Worm (Caenorhabditis elegans) whole organism, L4 larva: ENCODE measurements around the gene str-61.
A peak's percentile ranks its signal among the peaks of the same experiment; 100 is the strongest.

ENCODE experiments used
- F49E8.2 ChIP-seq: sonication (generic microtip); optimal IDR thresholded peaks from 2 replicates; lab custom pipeline; 2016; ENCODE audit warnings: missing compliant biosample characterization, mild to moderate bottlenecking, missing genetic modification characterization, borderline replicate concordance
- T26A8.4 ChIP-seq: fragments of 200-800 bp; sonication (Bioruptor generic); IDR thresholded peaks from 2 replicates; pipeline ENCODE4 v1.3.6; 2022; ENCODE audit warnings: missing genetic modification characterization, missing compliant biosample characterization
- Y105C5A.15 ChIP-seq: fragments of 200-800 bp; sonication (Bioruptor generic); IDR thresholded peaks from 2 replicates; pipeline ENCODE4 v1.3.6; 2022; ENCODE audit warnings: missing genetic modification characterization, missing compliant biosample characterization
- Y48G9A.11 ChIP-seq: fragments of 200-800 bp; sonication (Bioruptor generic); IDR thresholded peaks from 2 replicates; pipeline ENCODE4 v1.3.6; 2022; ENCODE audit warnings: missing genetic modification reagents, missing genetic modification characterization, missing compliant biosample characterization
- Y75B8A.6 ChIP-seq: fragments of 200-800 bp; sonication (Bioruptor generic); IDR thresholded peaks from 2 replicates; pipeline ENCODE4 v1.3.6; 2022; ENCODE audit warnings: missing genetic modification reagents, missing genetic modification characterization, missing compliant biosample characterization
- aha-1 ChIP-seq: fragments of 150-350 bp; peaks from one replicate; lab custom pipeline; 2014; ENCODE audit warnings: missing biosample characterization, missing genetic modification characterization
- ceh-20 ChIP-seq: fragments of 200-800 bp; sonication (Bioruptor generic); IDR thresholded peaks from 2 replicates; pipeline ENCODE4 v1.3.6; 2022; ENCODE audit warnings: missing genetic modification reagents, missing genetic modification characterization, missing compliant biosample characterization
- ceh-44 ChIP-seq: fragments of 200-800 bp; sonication (Bioruptor generic); IDR thresholded peaks from 2 replicates; pipeline ENCODE4 v1.3.6; 2022; ENCODE audit warnings: missing genetic modification reagents, missing genetic modification characterization, missing compliant biosample characterization
- cey-2 ChIP-seq: sonication (generic microtip); optimal IDR thresholded peaks from 3 replicates; lab custom pipeline; 2017; ENCODE audit warnings: missing genetic modification characterization, mild to moderate bottlenecking, missing compliant biosample characterization, antibody characterized with exemption, borderline replicate concordance; ENCODE audit not compliant: insufficient read depth
- daf-16 ChIP-seq, 3 experiments: sonication (generic microtip); optimal IDR thresholded peaks; 2 replicates each; lab custom pipeline; 2016 to 2017; ENCODE audit warnings: missing genetic modification characterization in 3 of 3, missing genetic modification reagents in 3 of 3, mild to moderate bottlenecking in 2 of 3, missing compliant biosample characterization in 2 of 3, missing biosample characterization in 1 of 3, moderate library complexity in 1 of 3
- daf-19 ChIP-seq: fragments of 200-800 bp; sonication (Bioruptor generic); conservative IDR thresholded peaks from 2 replicates; pipeline ENCODE4 v1.3.6; 2022; ENCODE audit warnings: missing genetic modification characterization, missing compliant biosample characterization
- dmd-6 ChIP-seq: fragments of 200-800 bp; sonication (Bioruptor generic); IDR thresholded peaks from 2 replicates; pipeline ENCODE4 v1.3.6; 2022; ENCODE audit warnings: missing genetic modification reagents, missing genetic modification characterization, missing compliant biosample characterization
- dmd-8 ChIP-seq: fragments of 200-800 bp; sonication (Bioruptor generic); IDR thresholded peaks from 2 replicates; pipeline ENCODE4 v1.3.6; 2022; ENCODE audit warnings: missing genetic modification characterization, missing compliant biosample characterization
- duxl-1 ChIP-seq: sonication (generic microtip); optimal IDR thresholded peaks from 2 replicates; lab custom pipeline; 2016; ENCODE audit warnings: mild to moderate bottlenecking, missing genetic modification characterization, moderate library complexity, missing compliant biosample characterization; ENCODE audit not compliant: poor library complexity
- gei-8 ChIP-seq: fragments of 200-800 bp; sonication (Bioruptor generic); optimal IDR thresholded peaks from 2 replicates; lab custom pipeline; 2018; ENCODE audit warnings: mild to moderate bottlenecking, missing genetic modification characterization, missing compliant biosample characterization
- hlh-11 ChIP-seq: fragments of 200-800 bp; sonication (Bioruptor generic); optimal IDR thresholded peaks from 2 replicates; lab custom pipeline; 2018; ENCODE audit warnings: mild to moderate bottlenecking, missing genetic modification characterization, missing compliant biosample characterization
- hlh-30 ChIP-seq: sonication (generic microtip); optimal IDR thresholded peaks from 2 replicates; lab custom pipeline; 2017; ENCODE audit warnings: antibody characterized with exemption, mild to moderate bottlenecking, missing genetic modification characterization, missing compliant biosample characterization; ENCODE audit not compliant: insufficient read depth
- jun-1 ChIP-seq: fragments of 150-350 bp; optimal IDR thresholded peaks from 2 replicates; lab custom pipeline; 2014; ENCODE audit warnings: missing biosample characterization, missing genetic modification reagents, missing genetic modification characterization
- lin-13 ChIP-seq: fragments of 150-350 bp; optimal IDR thresholded peaks from 2 replicates; lab custom pipeline; 2014; ENCODE audit warnings: missing biosample characterization, missing genetic modification reagents, missing genetic modification characterization
- lin-15B ChIP-seq: fragments of 150-350 bp; sonication (generic microtip); optimal IDR thresholded peaks from 3 replicates; lab custom pipeline; 2014; ENCODE audit warnings: missing biosample characterization, missing genetic modification characterization
- lin-29 ChIP-seq: fragments of 200-800 bp; sonication (Bioruptor generic); IDR thresholded peaks from 2 replicates; pipeline ENCODE4 v1.3.6; 2022; ENCODE audit warnings: missing genetic modification reagents, missing genetic modification characterization, missing compliant biosample characterization
- mxl-3 ChIP-seq: fragments of 200-800 bp; sonication (Bioruptor generic); optimal IDR thresholded peaks from 2 replicates; lab custom pipeline; 2018; ENCODE audit warnings: mild to moderate bottlenecking, missing genetic modification characterization, missing compliant biosample characterization
- nhr-237 ChIP-seq: sonication (generic microtip); optimal IDR thresholded peaks from 2 replicates; lab custom pipeline; 2017; ENCODE audit warnings: missing biosample characterization, missing genetic modification characterization
- nhr-28 ChIP-seq: fragments of 150-350 bp; optimal IDR thresholded peaks from 2 replicates; lab custom pipeline; 2014; ENCODE audit warnings: missing biosample characterization, missing genetic modification characterization
- nhr-41 ChIP-seq: fragments of 200-800 bp; sonication (Bioruptor generic); IDR thresholded peaks from 2 replicates; pipeline ENCODE4 v1.3.6; 2022; ENCODE audit warnings: missing genetic modification reagents, missing genetic modification characterization, missing compliant biosample characterization
- nhr-77 ChIP-seq: fragments of 150-350 bp; optimal IDR thresholded peaks from 2 replicates; lab custom pipeline; 2014; ENCODE audit warnings: missing biosample characterization, missing genetic modification characterization
- rbr-2 ChIP-seq: sonication (generic microtip); optimal IDR thresholded peaks from 2 replicates; lab custom pipeline; 2016; ENCODE audit warnings: missing genotype, missing genetic modification characterization, missing compliant biosample characterization
- saeg-2 ChIP-seq: fragments of 200-800 bp; sonication (Bioruptor generic); IDR thresholded peaks from 2 replicates; pipeline ENCODE4 v1.3.6; 2022; ENCODE audit warnings: missing genetic modification reagents, missing genetic modification characterization, missing compliant biosample characterization
- sdz-12 ChIP-seq: fragments of 200-800 bp; sonication (Bioruptor generic); optimal IDR thresholded peaks from 2 replicates; lab custom pipeline; 2018; ENCODE audit warnings: mild to moderate bottlenecking, missing genetic modification characterization, missing compliant biosample characterization
- set-16 ChIP-seq: fragments of 200-800 bp; sonication (Bioruptor generic); IDR thresholded peaks from 2 replicates; pipeline ENCODE4 v1.3.6; 2022; ENCODE audit warnings: missing genetic modification reagents, missing genetic modification characterization, missing compliant biosample characterization
- spr-3 ChIP-seq: fragments of 200-800 bp; sonication (Bioruptor generic); optimal IDR thresholded peaks from 2 replicates; lab custom pipeline; 2018; ENCODE audit warnings: mild to moderate bottlenecking, missing genetic modification characterization, missing compliant biosample characterization
- tra-1 ChIP-seq: fragments of 200-800 bp; sonication (Bioruptor generic); IDR thresholded peaks from 2 replicates; pipeline ENCODE4 v1.3.6; 2022; ENCODE audit warnings: missing genetic modification reagents, missing genetic modification characterization, missing compliant biosample characterization
- unc-39 ChIP-seq: sonication (generic microtip); optimal IDR thresholded peaks from 2 replicates; lab custom pipeline; 2017; ENCODE audit warnings: missing biosample characterization, missing genetic modification characterization
- unc-62 ChIP-seq, 3 experiments: fragments of 150-350 bp in 1 of 3; sonication (generic microtip); optimal IDR thresholded peaks in 2 of 3; peaks in 1 of 3; 1 replicate in 1 of 3; 2 replicates in 2 of 3; lab custom pipeline; 2014 to 2017; ENCODE audit warnings: missing biosample characterization in 3 of 3, missing genetic modification characterization in 3 of 3, missing genetic modification reagents in 3 of 3, missing genotype in 1 of 3
- zag-1 ChIP-seq: fragments of 150-350 bp; optimal IDR thresholded peaks from 2 replicates; lab custom pipeline; 2014; ENCODE audit warnings: missing biosample characterization, missing genetic modification characterization
- zip-11 ChIP-seq: fragments of 200-800 bp; sonication (Bioruptor generic); IDR thresholded peaks from 2 replicates; pipeline ENCODE4 v1.3.6; 2022; ENCODE audit warnings: missing genetic modification characterization, missing compliant biosample characterization
- ztf-11 ChIP-seq: fragments of 150-350 bp; optimal IDR thresholded peaks from 2 replicates; lab custom pipeline; 2014; ENCODE audit warnings: missing biosample characterization, missing genetic modification characterization

Gene str-61

DNA sequence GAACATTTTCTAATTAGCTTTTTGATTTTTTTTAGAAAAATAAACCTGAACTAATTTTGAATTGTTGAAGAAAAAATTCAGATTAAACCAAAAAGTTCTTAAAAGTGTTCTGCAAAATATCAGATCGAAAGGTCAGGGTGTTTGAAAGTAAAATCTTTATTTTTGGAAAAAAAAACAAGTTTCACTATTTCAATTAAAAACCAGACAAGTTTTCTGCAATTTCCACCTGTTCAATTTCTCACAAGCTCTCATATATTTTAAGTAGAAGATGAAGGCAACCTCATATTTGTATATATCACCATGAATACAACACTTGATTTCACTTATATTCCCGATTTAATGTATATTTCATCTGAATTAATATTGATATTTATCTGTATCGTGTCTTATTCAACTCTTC lies 16.1 kb upstream of the str-61 start, which contains the start of gene srz-102:
Gene srz-102, plus strand, starts transcription at position 301 of the 400 bp plus-strand sequence.
- TF ChIP-seq tra-1 (GFP tag; lab: Robert Waterston, UW) = no peak
- TF ChIP-seq daf-19 (GFP tag; lab: Robert Waterston, UW) = no peak
- TF ChIP-seq Y105C5A.15 (GFP tag; lab: Robert Waterston, UW) = no peak
- no peak for TF ChIP-seq zag-1 (tag; lab: Kevin White, UChicago)
- TF ChIP-seq Y75B8A.6 (GFP tag; lab: Robert Waterston, UW) = no peak
- TF ChIP-seq dmd-8 = no peak
- TF ChIP-seq nhr-237 = no peak
- no peak for TF ChIP-seq nhr-28 (tag; lab: Kevin White, UChicago)
- TF ChIP-seq set-16 (GFP tag; lab: Robert Waterston, UW) = no peak
- TF ChIP-seq T26A8.4 = no peak
- no peak for TF ChIP-seq daf-16 (GFP tag; optimal IDR thresholded peaks at IDR 0.05; lab: Kevin White, UChicago)
- TF ChIP-seq daf-16 (tag; optimal IDR thresholded peaks at IDR 0.05; lab: Kevin White, UChicago) = no peak
- TF ChIP-seq duxl-1 (tag; lab: Kevin White, UChicago) = no peak
- TF ChIP-seq ztf-11 (tag; lab: Kevin White, UChicago) = no peak

DNA sequence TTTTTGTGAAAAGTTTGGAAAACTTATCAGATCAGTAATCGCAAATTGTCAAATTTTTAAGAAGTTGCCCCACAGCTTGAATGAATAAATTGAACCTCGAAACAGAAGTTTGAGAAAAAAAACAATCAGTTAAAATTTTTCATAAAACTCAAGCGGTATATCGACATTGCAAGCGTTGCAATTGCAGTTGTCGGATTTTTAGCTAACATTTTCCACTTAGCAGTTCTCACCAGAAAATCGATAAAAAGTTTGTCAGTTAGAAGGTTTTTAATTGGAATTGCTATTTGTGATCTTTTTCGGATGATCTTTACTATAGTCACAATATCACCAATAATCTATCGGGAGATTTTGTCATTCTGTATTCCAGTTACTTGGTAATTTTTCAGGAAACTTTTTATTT lies 14.6 kb upstream of the str-61 start, which contains the start of gene srw-43:
Gene srw-43, plus strand, starts transcription at position 301 of the 400 bp plus-strand sequence.
- no peak for TF ChIP-seq gei-8 (GFP tag; lab: Kevin White, UChicago)
- TF ChIP-seq hlh-11 (tag; lab: Kevin White, UChicago) = no peak
- TF ChIP-seq lin-13 = no peak

DNA sequence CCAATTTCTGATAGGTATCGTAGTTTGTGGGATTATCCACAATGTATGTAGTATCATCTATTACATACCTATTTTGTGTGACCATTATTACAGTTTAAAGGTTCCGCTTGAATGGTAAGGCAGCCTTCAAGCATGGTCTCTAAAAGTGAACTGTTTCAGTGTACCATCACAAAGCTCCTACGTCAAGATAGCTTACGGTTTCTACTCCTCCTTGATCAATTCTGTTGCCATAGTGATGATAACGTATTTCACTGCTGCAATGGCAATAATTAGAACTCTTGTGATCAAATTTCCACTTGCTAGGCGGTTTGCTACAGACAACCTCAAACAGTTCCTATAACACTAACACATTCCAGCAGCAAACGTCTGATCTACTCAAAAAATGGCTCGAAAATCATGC lies 12.3 kb upstream of the str-61 start:
- TF ChIP-seq aha-1 (peak; percentile 91), hlh-30 (tag; lab: Kevin White, UChicago) (no peak)

- TF ChIP-seq Y48G9A.11 (GFP tag; lab: Robert Waterston, UW) (no peak), sdz-12 (GFP tag; lab: Kevin White, UChicago) (no peak), nhr-28 (tag; lab: Kevin White, UChicago) (no peak)
Measured at ce11 chrV:16682886-16683285, 11.8 kb upstream of the str-61 start, which contains the start of gene srw-36. Gene srw-36 (plus strand): TSS chrV:16683186.

DNA sequence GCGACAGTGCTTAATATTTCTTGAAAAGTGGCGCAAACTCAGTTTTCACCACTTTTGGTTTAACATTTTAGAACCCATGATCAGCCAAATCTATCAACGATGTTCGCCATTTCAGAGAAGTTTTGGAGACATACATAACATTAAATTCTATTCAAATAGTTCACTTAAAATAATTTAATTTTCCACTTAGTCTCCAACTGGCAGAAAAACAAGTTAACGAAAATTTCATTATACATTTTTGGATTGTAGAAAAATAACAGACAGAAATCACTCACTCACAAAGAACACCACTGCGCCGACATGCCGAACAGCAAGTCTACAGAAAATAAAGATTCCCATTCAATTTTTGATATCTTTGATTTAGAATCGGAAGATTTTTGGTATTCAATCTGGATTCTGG lies 8.9 kb upstream of the str-61 start, which contains the start of gene srw-44:
Gene srw-44, plus strand, starts transcription at position 301 of the 400 bp plus-strand sequence.
- TF ChIP-seq unc-62 (GFP tag; optimal IDR thresholded peaks at IDR 0.05 in 1 of 2; lab: Kevin White, UChicago) (peak in 1 of 2 experiments; percentile 58), unc-62 (tag; optimal IDR thresholded peaks at IDR 0.05; lab: Kevin White, UChicago) (no peak), ceh-44 (GFP tag; lab: Robert Waterston, UW) (no peak)
- TF ChIP-seq, all 104 proteins: peak for 1

DNA sequence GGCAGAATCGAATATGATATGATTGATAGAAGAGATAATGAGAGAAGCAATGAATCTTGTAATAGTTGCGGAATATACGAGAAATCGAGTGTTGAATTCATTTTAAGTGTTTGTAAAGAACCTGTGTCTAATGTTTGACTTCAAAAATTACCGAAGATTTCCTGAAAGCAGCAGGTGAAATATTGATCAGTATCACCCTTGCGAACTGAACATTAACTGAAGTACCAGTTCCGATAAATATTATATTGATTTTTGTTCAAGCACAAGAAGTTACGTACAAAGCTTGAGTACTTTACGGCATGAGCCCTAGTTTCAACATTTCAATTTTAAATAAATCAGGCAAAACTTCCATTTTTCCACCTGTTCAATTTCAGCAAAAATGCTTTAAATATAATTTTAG lies 8.1 kb upstream of the str-61 start, which contains the start of gene srz-103:
Gene srz-103, minus strand, starts transcription at position 101 of the 400 bp plus-strand sequence.
- TF ChIP-seq rbr-2 (tag; lab: Kevin White, UChicago) (no peak), spr-3 (GFP tag; lab: Kevin White, UChicago) (no peak), F49E8.2 (tag; lab: Kevin White, UChicago) (no peak), aha-1 (no peak), mxl-3 (GFP tag; lab: Kevin White, UChicago) (no peak), unc-39 (tag; lab: Kevin White, UChicago) (no peak), zip-11 (no peak), saeg-2 (GFP tag; lab: Robert Waterston, UW) (no peak), nhr-77 (tag; lab: Kevin White, UChicago) (no peak), dmd-8 (no peak), jun-1 (tag; lab: Kevin White, UChicago) (no peak), lin-15B (tag; lab: Kevin White, UChicago) (no peak), lin-29 (GFP tag; lab: Robert Waterston, UW) (no peak), dmd-6 (GFP tag; lab: Robert Waterston, UW) (no peak), cey-2 (tag; lab: Kevin White, UChicago) (no peak), ceh-20 (GFP tag; lab: Robert Waterston, UW) (no peak), nhr-41 (GFP tag; lab: Robert Waterston, UW) (no peak)
